Worm (Caenorhabditis elegans) whole organism, late embryonic: ENCODE results near the gene T05B4.8.

Experiments used
- C08G9.2 ChIP-seq: sonication (generic microtip); optimal IDR thresholded peaks from 2 replicates; lab custom pipeline; 2016; ENCODE audit warnings: mild to moderate bottlenecking, missing genetic modification characterization, moderate library complexity, missing compliant biosample characterization
- F13H6.1 ChIP-seq: sonication (generic microtip); optimal IDR thresholded peaks from 2 replicates; lab custom pipeline; 2016; ENCODE audit warnings: missing genetic modification characterization, missing compliant biosample characterization
- K09A11.1 ChIP-seq: sonication (generic microtip); optimal IDR thresholded peaks from 2 replicates; lab custom pipeline; 2017; ENCODE audit warnings: antibody characterized with exemption, mild to moderate bottlenecking, missing genetic modification characterization, missing compliant biosample characterization; ENCODE audit not compliant: insufficient read depth
- Y22D7AL.16 ChIP-seq: sonication (generic microtip); optimal IDR thresholded peaks from 2 replicates; lab custom pipeline; 2016; ENCODE audit warnings: missing genetic modification characterization, missing compliant biosample characterization
- ahr-1 ChIP-seq: sonication (generic microtip); optimal IDR thresholded peaks from 2 replicates; lab custom pipeline; 2016; ENCODE audit warnings: missing genetic modification characterization, missing compliant biosample characterization
- ama-1 ChIP-seq: fragments of 150-350 bp; optimal IDR thresholded peaks from 2 replicates; lab custom pipeline; 2014
- ceh-18 ChIP-seq: sonication (generic microtip); optimal IDR thresholded peaks from 2 replicates; lab custom pipeline; 2016; ENCODE audit warnings: missing genetic modification characterization, missing compliant biosample characterization
- ceh-19 ChIP-seq: fragments of 200-800 bp; sonication (Bioruptor generic); optimal IDR thresholded peaks from 2 replicates; lab custom pipeline; 2018; ENCODE audit warnings: mild to moderate bottlenecking, missing genetic modification characterization, missing compliant biosample characterization
- ceh-2 ChIP-seq: sonication (generic microtip); optimal IDR thresholded peaks from 2 replicates; lab custom pipeline; 2016; ENCODE audit warnings: missing genotype, missing genetic modification characterization, missing compliant biosample characterization
- ceh-30 ChIP-seq: fragments of 150-350 bp; optimal IDR thresholded peaks from 2 replicates; lab custom pipeline; 2014; ENCODE audit warnings: missing biosample characterization, missing genetic modification characterization
- ceh-31 ChIP-seq: sonication (generic microtip); optimal IDR thresholded peaks from 2 replicates; lab custom pipeline; 2016; ENCODE audit warnings: missing genetic modification characterization, missing compliant biosample characterization
- ceh-34 ChIP-seq: sonication (generic microtip); optimal IDR thresholded peaks from 2 replicates; lab custom pipeline; 2016; ENCODE audit warnings: mild to moderate bottlenecking, missing genetic modification characterization, missing compliant biosample characterization
- ceh-45 ChIP-seq: fragments of 200-800 bp; sonication (Bioruptor generic); IDR thresholded peaks from 2 replicates; pipeline ENCODE4 v1.3.6; 2022; ENCODE audit warnings: missing genetic modification reagents, missing genetic modification characterization, missing compliant biosample characterization
- ceh-9 ChIP-seq: sonication (generic microtip); optimal IDR thresholded peaks from 2 replicates; lab custom pipeline; 2016; ENCODE audit warnings: mild to moderate bottlenecking, missing genetic modification characterization, inconsistent platforms, missing compliant biosample characterization
- che-1 ChIP-seq: sonication (generic microtip); optimal IDR thresholded peaks from 2 replicates; lab custom pipeline; 2016; ENCODE audit warnings: mild to moderate bottlenecking, missing genetic modification characterization, missing compliant biosample characterization
- elt-2 ChIP-seq: sonication (generic microtip); optimal IDR thresholded peaks from 2 replicates; lab custom pipeline; 2016; ENCODE audit warnings: missing genetic modification reagents, missing genetic modification characterization, missing compliant biosample characterization
- elt-4 ChIP-seq: sonication (generic microtip); optimal IDR thresholded peaks from 2 replicates; lab custom pipeline; 2016; ENCODE audit warnings: missing genetic modification characterization, missing compliant biosample characterization
- ets-4 ChIP-seq: sonication (generic microtip); optimal IDR thresholded peaks from 2 replicates; lab custom pipeline; 2016; ENCODE audit warnings: missing genetic modification characterization, missing compliant biosample characterization
- fax-1 ChIP-seq: sonication (generic microtip); optimal IDR thresholded peaks from 2 replicates; lab custom pipeline; 2016; ENCODE audit warnings: missing genotype, missing genetic modification characterization, missing compliant biosample characterization
- fkh-6 ChIP-seq: sonication (generic microtip); optimal IDR thresholded peaks from 2 replicates; lab custom pipeline; 2016; ENCODE audit warnings: missing genetic modification characterization, missing compliant biosample characterization
- gmeb-2 ChIP-seq: sonication (generic microtip); optimal IDR thresholded peaks from 2 replicates; lab custom pipeline; 2016; ENCODE audit warnings: missing genetic modification characterization, inconsistent platforms, missing compliant biosample characterization
- hlh-15 ChIP-seq: sonication (generic microtip); optimal IDR thresholded peaks from 2 replicates; lab custom pipeline; 2016; ENCODE audit warnings: missing genetic modification characterization, missing compliant biosample characterization
- lim-6 ChIP-seq: sonication (generic microtip); optimal IDR thresholded peaks from 2 replicates; lab custom pipeline; 2016; ENCODE audit warnings: missing genetic modification characterization, missing compliant biosample characterization
- mec-3 ChIP-seq: sonication (generic microtip); optimal IDR thresholded peaks from 2 replicates; lab custom pipeline; 2016; ENCODE audit warnings: borderline replicate concordance, missing genetic modification characterization, missing compliant biosample characterization
- nfya-1 ChIP-seq: sonication (generic microtip); optimal IDR thresholded peaks from 2 replicates; lab custom pipeline; 2017; ENCODE audit warnings: missing genetic modification characterization, mild to moderate bottlenecking, missing compliant biosample characterization, antibody characterized with exemption, moderate library complexity
- nhr-11 ChIP-seq: fragments of 150-350 bp; optimal IDR thresholded peaks from 2 replicates; lab custom pipeline; 2014; ENCODE audit warnings: missing biosample characterization, missing genetic modification characterization
- nhr-232 ChIP-seq: sonication (generic microtip); optimal IDR thresholded peaks from 2 replicates; lab custom pipeline; 2016; ENCODE audit warnings: missing genetic modification characterization, missing compliant biosample characterization
- npax-4 ChIP-seq: sonication (generic microtip); optimal IDR thresholded peaks from 2 replicates; lab custom pipeline; 2016; ENCODE audit warnings: missing genetic modification characterization, missing compliant biosample characterization
- pax-1 ChIP-seq: fragments of 150-350 bp; optimal IDR thresholded peaks from 2 replicates; lab custom pipeline; 2014; ENCODE audit warnings: missing biosample characterization, missing genetic modification characterization
- pha-2 ChIP-seq: sonication (generic microtip); optimal IDR thresholded peaks from 2 replicates; lab custom pipeline; 2017; ENCODE audit warnings: mild to moderate bottlenecking, missing genetic modification characterization, missing compliant biosample characterization
- pha-4 ChIP-seq: fragments of 150-350 bp; optimal IDR thresholded peaks from 2 replicates; lab custom pipeline; 2018; ENCODE audit warnings: missing biosample characterization, missing genetic modification reagents, missing genetic modification characterization
- pqm-1 ChIP-seq: sonication (generic microtip); optimal IDR thresholded peaks from 2 replicates; lab custom pipeline; 2016; ENCODE audit warnings: missing genetic modification characterization, missing compliant biosample characterization
- ref-2 ChIP-seq: sonication (generic microtip); optimal IDR thresholded peaks from 2 replicates; lab custom pipeline; 2016; ENCODE audit warnings: missing genetic modification characterization, missing compliant biosample characterization
- sdc-2 ChIP-seq: sonication (generic microtip); optimal IDR thresholded peaks from 2 replicates; lab custom pipeline; 2016; ENCODE audit warnings: missing genotype, missing genetic modification characterization, missing compliant biosample characterization
- sox-2 ChIP-seq: fragments of 200-800 bp; sonication (Bioruptor generic); IDR thresholded peaks from 2 replicates; pipeline ENCODE4 v1.3.6; 2022; ENCODE audit warnings: missing genetic modification reagents, missing genetic modification characterization, missing compliant biosample characterization
- sox-4 ChIP-seq: sonication (generic microtip); optimal IDR thresholded peaks from 2 replicates; lab custom pipeline; 2017; ENCODE audit warnings: mild to moderate bottlenecking, missing genetic modification characterization, inconsistent platforms, missing compliant biosample characterization
- syd-9 ChIP-seq: sonication (generic microtip); optimal IDR thresholded peaks from 2 replicates; lab custom pipeline; 2016; ENCODE audit warnings: mild to moderate bottlenecking, missing genetic modification characterization, moderate library complexity, missing compliant biosample characterization
- tbx-2 ChIP-seq: sonication (generic microtip); optimal IDR thresholded peaks from 2 replicates; lab custom pipeline; 2016; ENCODE audit warnings: missing genetic modification characterization, missing compliant biosample characterization
- tbx-7 ChIP-seq: sonication (generic microtip); optimal IDR thresholded peaks from 2 replicates; lab custom pipeline; 2016; ENCODE audit warnings: missing genotype, missing genetic modification characterization, missing compliant biosample characterization
- ttx-3 ChIP-seq: sonication (generic microtip); optimal IDR thresholded peaks from 2 replicates; lab custom pipeline; 2016; ENCODE audit warnings: missing genetic modification reagents, missing genetic modification characterization, missing compliant biosample characterization
- unc-42 ChIP-seq: sonication (generic microtip); optimal IDR thresholded peaks from 2 replicates; lab custom pipeline; 2016; ENCODE audit warnings: missing genotype, missing genetic modification characterization, missing compliant biosample characterization
- unc-55 ChIP-seq: sonication (generic microtip); optimal IDR thresholded peaks from 2 replicates; lab custom pipeline; 2017; ENCODE audit warnings: missing biosample characterization, missing genetic modification reagents, missing genetic modification characterization
- zip-5 ChIP-seq: sonication (generic microtip); optimal IDR thresholded peaks from 2 replicates; lab custom pipeline; 2016; ENCODE audit warnings: missing genetic modification characterization, missing compliant biosample characterization
- ztf-16 ChIP-seq: sonication (generic microtip); optimal IDR thresholded peaks from 2 replicates; lab custom pipeline; 2017; ENCODE audit warnings: missing genetic modification characterization, missing compliant biosample characterization

T05B4.8 gene

ce11 chrV:4104298-4104697 lies 11.7 kb downstream of the T05B4.8 start, which contains the start of gene srj-39:
Gene srj-39, plus strand, starts transcription at chrV:4104598.
- no peak for TF ChIP-seq unc-55 (GFP tag; lab: Kevin White, UChicago)
- no peak for TF ChIP-seq Y22D7AL.16
- TF ChIP-seq sdc-2 (tag; lab: Kevin White, UChicago) = no peak
- no peak for TF ChIP-seq tbx-2
- no peak for TF ChIP-seq ceh-45 (GFP tag; lab: Robert Waterston, UW)
- no peak for TF ChIP-seq tbx-7 (tag; lab: Kevin White, UChicago)
- TF ChIP-seq pax-1 = no peak
- no peak for TF ChIP-seq sox-4 (tag; lab: Kevin White, UChicago)
- no peak for TF ChIP-seq ahr-1 (tag; lab: Kevin White, UChicago)
- TF ChIP-seq nhr-11 (tag; lab: Kevin White, UChicago) = no peak
- no peak for TF ChIP-seq che-1 (tag; lab: Kevin White, UChicago)
- TF ChIP-seq npax-4 = no peak
- no peak for TF ChIP-seq ceh-2 (tag; lab: Kevin White, UChicago)
- no peak for TF ChIP-seq sox-2 (GFP tag; lab: Robert Waterston, UW)
- TF ChIP-seq ttx-3 (tag; lab: Kevin White, UChicago) = no peak
- TF ChIP-seq ceh-30 (tag; lab: Kevin White, UChicago) = no peak
- no peak for TF ChIP-seq pha-2
- TF ChIP-seq ceh-31 = no peak

ce11 chrV:4101567-4101966 lies 14.4 kb downstream of the T05B4.8 start, which contains the start of gene srj-40:
Gene srj-40, plus strand, starts transcription at chrV:4101867.
- no peak for TF ChIP-seq syd-9 (tag; lab: Kevin White, UChicago)
- no peak for TF ChIP-seq ref-2
- no peak for TF ChIP-seq sox-2 (GFP tag; lab: Robert Waterston, UW)
- TF ChIP-seq sox-4 (tag; lab: Kevin White, UChicago) = no peak
- no peak for TF ChIP-seq elt-4 (tag; lab: Kevin White, UChicago)
- TF ChIP-seq F13H6.1 (tag; lab: Kevin White, UChicago) = no peak
- TF ChIP-seq ceh-34 (tag; lab: Kevin White, UChicago) = no peak
- no peak for TF ChIP-seq nhr-232

ce11 chrV:4094740-4095139 lies 21.2 kb downstream of the T05B4.8 start, which contains the start of gene nhr-181:
Gene nhr-181, plus strand, starts transcription at chrV:4095040.
- no peak for TF ChIP-seq lim-6
- TF ChIP-seq ceh-2 (tag; lab: Kevin White, UChicago) = no peak
- TF ChIP-seq unc-42 (tag; lab: Kevin White, UChicago) = no peak
- no peak for TF ChIP-seq pha-2
- TF ChIP-seq zip-5 (tag; lab: Kevin White, UChicago) = no peak
- no peak for TF ChIP-seq elt-2 (tag; lab: Kevin White, UChicago)
- TF ChIP-seq pha-4 (tag; lab: Kevin White, UChicago) = no peak
- no peak for TF ChIP-seq ztf-16 (tag; lab: Kevin White, UChicago)
- no peak for TF ChIP-seq ref-2
- no peak for TF ChIP-seq C08G9.2 (tag; lab: Kevin White, UChicago)
- no peak for TF ChIP-seq ets-4 (tag; lab: Kevin White, UChicago)
- no peak for TF ChIP-seq gmeb-2 (tag; lab: Kevin White, UChicago)
- no peak for TF ChIP-seq hlh-15
- TF ChIP-seq K09A11.1 (tag; lab: Kevin White, UChicago) = no peak
- TF ChIP-seq ceh-19 = no peak
- no peak for TF ChIP-seq fkh-6 (tag; lab: Kevin White, UChicago)
- TF ChIP-seq ceh-18 (tag; lab: Kevin White, UChicago) = no peak

ce11 chrV:4082952-4083351 lies 33.0 kb downstream of the T05B4.8 start, which contains the start of gene F38H12.5:
Gene F38H12.5, minus strand, starts transcription at chrV:4083052.
- TF ChIP-seq K09A11.1 (tag; lab: Kevin White, UChicago) (no peak), pha-4 (tag; lab: Kevin White, UChicago) (no peak), C08G9.2 (tag; lab: Kevin White, UChicago) (no peak), zip-5 (tag; lab: Kevin White, UChicago) (no peak), sox-2 (GFP tag; lab: Robert Waterston, UW) (no peak), ceh-31 (no peak), ceh-19 (no peak), tbx-7 (tag; lab: Kevin White, UChicago) (no peak), pqm-1 (tag; lab: Kevin White, UChicago) (no peak), sox-4 (tag; lab: Kevin White, UChicago) (no peak), syd-9 (tag; lab: Kevin White, UChicago) (no peak), ama-1 (lab: Kevin White, UChicago) (no peak), fax-1 (tag; lab: Kevin White, UChicago) (no peak), nhr-11 (tag; lab: Kevin White, UChicago) (no peak), hlh-15 (no peak), mec-3 (tag; lab: Kevin White, UChicago) (no peak), ceh-9 (tag; lab: Kevin White, UChicago) (no peak), nfya-1 (no peak)
